Fruit fly (Drosophila melanogaster) whole organism, prepupa: ENCODE results near the gene CG15544.

Experiments
- Blimp-1 ChIP-seq: fragments of 200-800 bp; sonication (Bioruptor generic); optimal IDR thresholded peaks from 3 replicates; lab custom pipeline; 2017; ENCODE audit warnings: missing biosample characterization, missing genetic modification characterization, mild to moderate bottlenecking, moderate library complexity, missing genetic modification reagents
- CG10631 ChIP-seq: fragments of 200-800 bp; sonication (Bioruptor generic); optimal IDR thresholded peaks from 2 replicates; lab custom pipeline; 2016; ENCODE audit warnings: missing biosample characterization, missing genetic modification characterization
- CG10669 ChIP-seq: fragments of 200-800 bp; sonication (Bioruptor generic); optimal IDR thresholded peaks from 3 replicates; lab custom pipeline; 2018; ENCODE audit warnings: missing biosample characterization, mild to moderate bottlenecking, missing genetic modification characterization, moderate library complexity
- CG11294 ChIP-seq: fragments of 200-800 bp; sonication (Bioruptor generic); IDR thresholded peaks from 2 replicates; pipeline ENCODE4 v1.3.6; 2022; ENCODE audit warnings: missing biosample characterization, missing genetic modification characterization
- CG15336 ChIP-seq: fragments of 200-800 bp; sonication (Bioruptor generic); IDR thresholded peaks from 2 replicates; pipeline ENCODE4 v1.3.6; 2022; ENCODE audit warnings: missing biosample characterization, missing genetic modification characterization
- CG16779 ChIP-seq: fragments of 200-800 bp; sonication (Bioruptor generic); optimal IDR thresholded peaks from 3 replicates; lab custom pipeline; 2017; ENCODE audit warnings: missing biosample characterization, mild to moderate bottlenecking, missing genetic modification characterization
- CG3032 ChIP-seq: fragments of 200-800 bp; optimal IDR thresholded peaks from 2 replicates; lab custom pipeline; 2019; ENCODE audit warnings: missing biosample characterization, mild to moderate bottlenecking, missing genetic modification characterization, moderate library complexity
- CG31627 ChIP-seq: fragments of 200-800 bp; sonication (Bioruptor generic); optimal IDR thresholded peaks from 3 replicates; lab custom pipeline; 2016; ENCODE audit warnings: missing biosample characterization, missing genetic modification characterization
- CG34406 ChIP-seq: fragments of 200-800 bp; sonication (Bioruptor generic); optimal IDR thresholded peaks from 3 replicates; lab custom pipeline; 2016; ENCODE audit warnings: missing biosample characterization, missing genetic modification characterization
- CG3919 ChIP-seq: fragments of 200-800 bp; sonication (Bioruptor generic); optimal IDR thresholded peaks from 3 replicates; lab custom pipeline; 2016; ENCODE audit warnings: missing biosample characterization, missing genetic modification characterization
- CG4318 ChIP-seq: fragments of 200-800 bp; sonication (Bioruptor generic); optimal IDR thresholded peaks from 3 replicates; lab custom pipeline; 2017; ENCODE audit warnings: missing biosample characterization, mild to moderate bottlenecking, missing genetic modification characterization
- CG6163 ChIP-seq: fragments of 200-800 bp; sonication (Bioruptor generic); IDR thresholded peaks from 3 replicates; pipeline ENCODE4 v1.3.6; 2022; ENCODE audit warnings: missing biosample characterization, missing genetic modification characterization
- CG6276 ChIP-seq: fragments of 200-800 bp; sonication (Bioruptor generic); optimal IDR thresholded peaks from 2 replicates; lab custom pipeline; 2017; ENCODE audit warnings: missing biosample characterization, mild to moderate bottlenecking, missing genetic modification characterization
- CG6792 ChIP-seq: fragments of 200-800 bp; sonication (Bioruptor generic); optimal IDR thresholded peaks from 3 replicates; lab custom pipeline; 2016; ENCODE audit warnings: missing biosample characterization, missing genetic modification characterization
- CG6808 ChIP-seq: fragments of 200-800 bp; sonication (Bioruptor generic); optimal IDR thresholded peaks from 3 replicates; lab custom pipeline; 2017; ENCODE audit warnings: missing biosample characterization, missing genetic modification characterization, mild to moderate bottlenecking, moderate library complexity, missing genetic modification reagents
- CG6854 ChIP-seq: fragments of 200-800 bp; sonication (Bioruptor generic); optimal IDR thresholded peaks from 2 replicates; lab custom pipeline; 2017; ENCODE audit warnings: missing biosample characterization, mild to moderate bottlenecking, missing genetic modification characterization
- CG7368 ChIP-seq: fragments of 200-800 bp; sonication (Bioruptor generic); optimal IDR thresholded peaks from 3 replicates; lab custom pipeline; 2016; ENCODE audit warnings: missing biosample characterization, missing genetic modification characterization
- CG8119 ChIP-seq: fragments of 200-800 bp; sonication (Bioruptor generic); IDR thresholded peaks from 3 replicates; pipeline ENCODE4 v1.3.6; 2022; ENCODE audit warnings: missing biosample characterization, missing genetic modification characterization
- CG8319 ChIP-seq: fragments of 200-800 bp; sonication (Bioruptor generic); optimal IDR thresholded peaks from 3 replicates; lab custom pipeline; 2016; ENCODE audit warnings: missing biosample characterization, missing genetic modification characterization
- CG8632 ChIP-seq: fragments of 200-800 bp; sonication (Bioruptor generic); optimal IDR thresholded peaks from 3 replicates; lab custom pipeline; 2016; ENCODE audit warnings: missing biosample characterization, missing genetic modification characterization
- CG9139 ChIP-seq: fragments of 200-800 bp; sonication (Bioruptor generic); optimal IDR thresholded peaks from 3 replicates; lab custom pipeline; 2017; ENCODE audit warnings: missing biosample characterization, mild to moderate bottlenecking, missing genetic modification characterization
- Eip75B ChIP-seq: fragments of 200-800 bp; sonication (Bioruptor generic); optimal IDR thresholded peaks from 3 replicates; lab custom pipeline; 2016; ENCODE audit warnings: missing biosample characterization, missing genetic modification characterization
- Eip93F ChIP-seq: fragments of 200-800 bp; sonication (Bioruptor generic); optimal IDR thresholded peaks from 2 replicates; lab custom pipeline; 2016; ENCODE audit warnings: missing biosample characterization, mild to moderate bottlenecking, missing genetic modification characterization
- Ets21C ChIP-seq: fragments of 200-800 bp; sonication (Bioruptor generic); optimal IDR thresholded peaks from 3 replicates; lab custom pipeline; 2016; ENCODE audit warnings: missing biosample characterization, missing genetic modification characterization
- Gug ChIP-seq: fragments of 200-800 bp; sonication (Bioruptor generic); IDR thresholded peaks from 2 replicates; pipeline ENCODE4 v1.3.6; 2022; ENCODE audit warnings: missing biosample characterization, missing genetic modification characterization
- Hr38 ChIP-seq: sonication (Bioruptor generic); optimal IDR thresholded peaks from 2 replicates; lab custom pipeline; 2016; ENCODE audit warnings: missing biosample characterization, missing genetic modification characterization
- Hr39 ChIP-seq: fragments of 200-800 bp; sonication (Bioruptor generic); optimal IDR thresholded peaks from 2 replicates; lab custom pipeline; 2016; ENCODE audit warnings: missing biosample characterization, missing genetic modification characterization
- Hr4 ChIP-seq: fragments of 200-800 bp; sonication (Bioruptor generic); optimal IDR thresholded peaks from 3 replicates; lab custom pipeline; 2016; ENCODE audit warnings: missing biosample characterization, missing genetic modification characterization
- Lpt ChIP-seq: fragments of 200-800 bp; sonication (Bioruptor generic); optimal IDR thresholded peaks from 3 replicates; lab custom pipeline; 2016; ENCODE audit warnings: missing biosample characterization, missing genetic modification characterization
- Met ChIP-seq: fragments of 200-800 bp; sonication (Bioruptor generic); optimal IDR thresholded peaks from 3 replicates; lab custom pipeline; 2016; ENCODE audit warnings: missing biosample characterization, missing genetic modification characterization
- OdsH ChIP-seq: fragments of 200-800 bp; sonication (Bioruptor generic); optimal IDR thresholded peaks from 3 replicates; lab custom pipeline; 2016; ENCODE audit warnings: missing biosample characterization, missing genetic modification characterization
- Smox ChIP-seq: fragments of 200-800 bp; sonication (Bioruptor generic); optimal IDR thresholded peaks from 3 replicates; lab custom pipeline; 2016; ENCODE audit warnings: missing biosample characterization, missing genetic modification characterization
- Sox102F ChIP-seq: fragments of 200-800 bp; sonication (Bioruptor generic); optimal IDR thresholded peaks from 2 replicates; lab custom pipeline; 2016; ENCODE audit warnings: missing biosample characterization, mild to moderate bottlenecking, missing genetic modification characterization
- Sox14 ChIP-seq: fragments of 200-800 bp; sonication (Bioruptor generic); optimal IDR thresholded peaks from 3 replicates; lab custom pipeline; 2016; ENCODE audit warnings: missing biosample characterization, missing genetic modification characterization
- Sox15 ChIP-seq: fragments of 200-800 bp; sonication (Bioruptor generic); optimal IDR thresholded peaks from 3 replicates; lab custom pipeline; 2016; ENCODE audit warnings: missing biosample characterization, missing genetic modification characterization
- achi ChIP-seq: fragments of 200-800 bp; sonication (Bioruptor generic); optimal IDR thresholded peaks from 3 replicates; lab custom pipeline; 2016; ENCODE audit warnings: missing biosample characterization, missing genetic modification characterization
- acj6 ChIP-seq: fragments of 200-800 bp; sonication (Bioruptor generic); optimal IDR thresholded peaks from 3 replicates; lab custom pipeline; 2016; ENCODE audit warnings: missing biosample characterization, missing genetic modification characterization
- cyc ChIP-seq: fragments of 200-800 bp; sonication (Bioruptor generic); optimal IDR thresholded peaks from 3 replicates; lab custom pipeline; 2016; ENCODE audit warnings: missing biosample characterization, missing genetic modification characterization
- dsx ChIP-seq: fragments of 200-800 bp; optimal IDR thresholded peaks from 3 replicates; lab custom pipeline; 2019; ENCODE audit warnings: missing biosample characterization, mild to moderate bottlenecking, missing genetic modification characterization, moderate library complexity; ENCODE audit not compliant: poor library complexity, severe bottlenecking
- fd85E ChIP-seq: fragments of 200-800 bp; sonication (Bioruptor generic); optimal IDR thresholded peaks from 3 replicates; lab custom pipeline; 2016; ENCODE audit warnings: missing biosample characterization, missing genetic modification characterization
- fkh ChIP-seq: fragments of 200-800 bp; sonication (Bioruptor generic); optimal IDR thresholded peaks from 3 replicates; lab custom pipeline; 2017; ENCODE audit warnings: missing biosample characterization, mild to moderate bottlenecking, missing genetic modification characterization, moderate library complexity
- lz ChIP-seq: fragments of 200-800 bp; sonication (Bioruptor generic); optimal IDR thresholded peaks from 3 replicates; lab custom pipeline; 2016; ENCODE audit warnings: missing biosample characterization, missing genetic modification characterization
- net ChIP-seq: fragments of 200-800 bp; sonication (Bioruptor generic); optimal IDR thresholded peaks from 3 replicates; lab custom pipeline; 2016; ENCODE audit warnings: missing biosample characterization, missing genetic modification characterization
- pdm3 ChIP-seq: fragments of 200-800 bp; sonication (Bioruptor generic); optimal IDR thresholded peaks from 3 replicates; lab custom pipeline; 2016; ENCODE audit warnings: missing biosample characterization, missing genetic modification characterization
- salr ChIP-seq, 2 experiments: fragments of 200-800 bp; sonication (Bioruptor generic); optimal IDR thresholded peaks; 3 replicates each; lab custom pipeline; 2016 to 2018; ENCODE audit warnings: missing biosample characterization in 2 of 2, missing genetic modification characterization in 2 of 2, mild to moderate bottlenecking in 1 of 2
- spab ChIP-seq: fragments of 200-800 bp; sonication (Bioruptor generic); optimal IDR thresholded peaks from 2 replicates; lab custom pipeline; 2017; ENCODE audit warnings: missing biosample characterization, mild to moderate bottlenecking, missing genetic modification characterization, missing genetic modification reagents
- ss ChIP-seq, 2 experiments: fragments of 200-800 bp; sonication (Bioruptor generic); optimal IDR thresholded peaks; 2 replicates in 1 of 2; 3 replicates in 1 of 2; lab custom pipeline; 2017 to 2018; ENCODE audit warnings: mild to moderate bottlenecking in 2 of 2, missing biosample characterization in 2 of 2, missing genetic modification characterization in 2 of 2, moderate library complexity in 1 of 2
- topi ChIP-seq: fragments of 200-800 bp; sonication (Bioruptor generic); optimal IDR thresholded peaks from 3 replicates; lab custom pipeline; 2016; ENCODE audit warnings: missing biosample characterization, missing genetic modification characterization
- vri ChIP-seq: fragments of 200-800 bp; sonication (Bioruptor generic); optimal IDR thresholded peaks from 3 replicates; lab custom pipeline; 2016; ENCODE audit warnings: missing biosample characterization, mild to moderate bottlenecking, missing genetic modification characterization

CG15544 gene

DNA sequence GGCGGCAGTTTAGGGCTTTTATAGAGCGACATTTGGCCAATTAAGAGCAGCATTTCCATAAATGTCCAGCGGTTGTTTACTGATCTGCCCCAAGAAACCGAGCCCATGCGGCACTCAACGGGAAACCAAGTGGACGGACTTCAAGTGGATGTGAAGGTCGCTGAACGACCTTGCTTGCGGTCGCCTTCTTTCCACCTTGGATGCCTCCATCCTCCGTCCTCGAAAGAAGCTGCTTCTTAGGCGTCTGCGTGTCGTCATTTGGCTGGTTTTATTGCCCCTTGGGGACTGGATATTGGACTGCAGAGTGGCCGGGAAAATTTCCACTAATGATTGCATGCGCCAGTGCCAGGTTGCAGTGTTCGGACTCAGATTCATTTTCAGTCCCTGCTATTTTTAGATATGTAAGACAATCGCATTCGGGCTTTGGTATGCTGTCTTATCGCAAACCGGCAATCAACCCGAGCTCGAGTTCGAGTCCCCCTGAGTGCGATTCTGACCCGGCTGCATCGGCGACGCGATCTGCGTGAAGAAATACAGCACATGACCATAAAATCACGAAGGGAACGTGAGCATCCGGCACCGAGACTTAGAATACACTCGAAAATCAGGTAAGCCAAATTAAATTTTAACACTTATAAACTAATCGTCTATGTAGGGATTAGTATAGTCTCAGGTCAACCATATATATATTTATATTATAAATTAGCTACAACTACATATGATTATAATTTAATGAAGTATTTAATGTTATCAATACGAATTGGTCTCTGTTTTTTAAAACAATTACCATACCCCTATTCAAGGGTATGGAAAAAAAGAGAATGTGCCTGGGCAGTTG is 15.2 kb downstream of the CG15544 start (continued):
- TF ChIP-seq OdsH (peak; percentile 65), Eip75B (GFP tag; lab: Kevin White, UChicago) (no peak), Hr39 (GFP tag; lab: Kevin White, UChicago) (no peak), fd85E (GFP tag; lab: Kevin White, UChicago) (no peak), Sox14 (GFP tag; lab: Kevin White, UChicago) (peak; percentile 42), Lpt (no peak), CG15336 (GFP tag; lab: Robert Waterston, UW) (no peak), CG6808 (peak; percentile 66), Hr4 (GFP tag; lab: Kevin White, UChicago) (no peak), net (GFP tag; lab: Kevin White, UChicago) (peak; percentile 53), CG6792 (GFP tag; lab: Kevin White, UChicago) (peak; percentile 59), Met (GFP tag; lab: Kevin White, UChicago) (peak; percentile 49), Smox (GFP tag; lab: Kevin White, UChicago) (peak; percentile 39), CG3919 (GFP tag; lab: Kevin White, UChicago) (peak; percentile 60), CG10631 (GFP tag; lab: Kevin White, UChicago) (peak; percentile 75), cyc (peak; percentile 28), CG8632 (GFP tag; lab: Kevin White, UChicago) (peak; percentile 78), CG3032 (tag; lab: Kevin White, UChicago) (peak; percentile 85), Hr38 (GFP tag; lab: Kevin White, UChicago) (no peak), vri (GFP tag; lab: Kevin White, UChicago) (no peak), achi (GFP tag; lab: Kevin White, UChicago) (peak; percentile 46), CG6854 (no peak), Sox15 (GFP tag; lab: Kevin White, UChicago) (peak; percentile 32), CG10669 (GFP tag; lab: Kevin White, UChicago) (peak; percentile 77), CG4318 (GFP tag; lab: Kevin White, UChicago) (no peak), CG11294 (GFP tag; lab: Robert Waterston, UW) (no peak), Eip93F (no peak), acj6 (GFP tag; lab: Kevin White, UChicago) (peak; percentile 69), CG6276 (GFP tag; lab: Kevin White, UChicago) (no peak), fkh (GFP tag; lab: Kevin White, UChicago) (no peak), CG8319 (GFP tag; lab: Kevin White, UChicago) (peak; percentile 32), CG34406 (GFP tag; lab: Kevin White, UChicago) (peak; percentile 76)

DNA sequence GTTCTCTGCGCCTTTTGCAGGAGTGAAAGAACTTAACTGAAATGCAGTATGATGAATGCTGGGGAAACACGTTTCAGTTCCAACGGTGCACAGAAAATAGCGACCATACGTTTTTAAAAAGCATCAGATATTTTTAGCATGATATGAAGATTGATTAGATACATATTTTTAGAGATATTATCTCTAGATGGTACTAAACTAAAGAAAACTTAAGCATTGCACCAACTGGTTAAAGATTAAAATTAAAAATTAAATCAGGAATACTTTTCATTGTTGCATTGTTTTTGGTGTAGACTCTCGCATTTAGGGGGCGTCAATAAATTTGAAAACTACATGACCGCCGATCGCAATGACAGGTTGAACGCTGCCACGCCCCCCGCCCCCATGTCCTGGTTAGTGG is 16.1 kb downstream of the CG15544 start:
- TF ChIP-seq topi, result peak; percentile 76
- peak in 1 of 2 experiments; percentile 27 for TF ChIP-seq salr (GFP tag; optimal IDR thresholded peaks at IDR 0.05; lab: Kevin White, UChicago)
- TF ChIP-seq CG6276 (GFP tag; lab: Kevin White, UChicago), result no peak
- TF ChIP-seq dsx (GFP tag; lab: Kevin White, UChicago), result peak; percentile 36
- peak; percentile 47 for TF ChIP-seq pdm3
- no peak for TF ChIP-seq Blimp-1 (GFP tag; lab: Kevin White, UChicago)
- peak; percentile 58 for TF ChIP-seq Ets21C (GFP tag; lab: Kevin White, UChicago)
- TF ChIP-seq Gug, result peak; percentile 12; the same call in 1 of the 2 replicates
- TF ChIP-seq CG6792 (GFP tag; lab: Kevin White, UChicago), result peak; percentile 43
- peak in 1 of 2 experiments; percentile 45 for TF ChIP-seq ss (GFP tag; optimal IDR thresholded peaks at IDR 0.05; lab: Kevin White, UChicago)
- TF ChIP-seq CG9139 (GFP tag; lab: Kevin White, UChicago), result no peak
- TF ChIP-seq vri (GFP tag; lab: Kevin White, UChicago), result no peak
- peak; percentile 65 for TF ChIP-seq CG31627
- no peak for TF ChIP-seq CG16779 (tag; lab: Kevin White, UChicago)
- no peak for TF ChIP-seq CG8119
- peak; percentile 64 for TF ChIP-seq CG10669 (GFP tag; lab: Kevin White, UChicago)
- no peak for TF ChIP-seq CG7368 (GFP tag; lab: Kevin White, UChicago)
- peak; percentile 41 for TF ChIP-seq Sox15 (GFP tag; lab: Kevin White, UChicago)
- peak; percentile 51 for TF ChIP-seq CG8632 (GFP tag; lab: Kevin White, UChicago)
- TF ChIP-seq Sox14 (GFP tag; lab: Kevin White, UChicago), result no peak
- TF ChIP-seq lz (GFP tag; lab: Kevin White, UChicago), result peak; percentile 71
- no peak for TF ChIP-seq spab (GFP tag; lab: Kevin White, UChicago)
- 0 out of 3 replicates have a peak, but pooled peaks have one; percentile 42 for TF ChIP-seq CG6163 (GFP tag; lab: Robert Waterston, UW)
- peak; percentile 56 for TF ChIP-seq Sox102F
